Worm (Caenorhabditis elegans): ENCODE results near the gene clec-147.
A peak's percentile ranks its signal among the peaks of the same experiment; 100 is the strongest.

The clec-147 gene

ce11 chrII:14496809-14497208 lies 40.8 kb downstream of the clec-147 start (continued):
- TF ChIP-seq ceh-88 (GFP tag; IDR thresholded peaks at IDR 0.05) (peak; percentile 54), ztf-11 (tag; optimal IDR thresholded peaks at IDR 0.05) (peak in 1 of 2 experiments; percentile 66), nhr-77 (tag; optimal IDR thresholded peaks at IDR 0.05) (peak; percentile 97), tlp-1 (tag; optimal IDR thresholded peaks at IDR 0.05) (no peak), zip-4 (GFP tag; optimal IDR thresholded peaks at IDR 0.05) (peak; percentile 30), nhr-12 (tag; optimal IDR thresholded peaks at IDR 0.05) (no peak), efl-3 (GFP tag; optimal IDR thresholded peaks at IDR 0.05) (no peak), nhr-85 (tag) (peak; percentile 94), nhr-11 (tag; optimal IDR thresholded peaks at IDR 0.05) (peak; percentile 30), nhr-237 (tag; optimal IDR thresholded peaks at IDR 0.05) (peak; percentile 3), ets-5 (GFP tag; IDR thresholded peaks at IDR 0.05) (no peak), alr-1 (tag; optimal IDR thresholded peaks at IDR 0.05; ENCODE audit: borderline replicate concordance) (no peak), hlh-17 (GFP tag; optimal IDR thresholded peaks at IDR 0.05; ENCODE audit: borderline replicate concordance) (no peak), ceh-90 (tag; optimal IDR thresholded peaks at IDR 0.05) (peak; percentile 53), unc-62 (GFP tag; optimal IDR thresholded peaks at IDR 0.05) (no peak), ztf-4 (tag; optimal IDR thresholded peaks at IDR 0.05) (peak; percentile 18), pax-3 (tag; optimal IDR thresholded peaks at IDR 0.05) (peak; percentile 76), zag-1 (tag; optimal IDR thresholded peaks at IDR 0.05) (no peak), snpc-4 (tag; optimal IDR thresholded peaks at IDR 0.05) (peak; percentile 75), nhr-76 (tag; optimal IDR thresholded peaks at IDR 0.05) (no peak), sox-4 (tag; optimal IDR thresholded peaks at IDR 0.05) (peak; percentile 24), nhr-84 (tag; optimal IDR thresholded peaks at IDR 0.05) (no peak), dpl-1 (GFP tag; optimal IDR thresholded peaks at IDR 0.05) (peak; percentile 30 to 67 (median 58)), hlh-4 (tag; optimal IDR thresholded peaks at IDR 0.05) (no peak), pqm-1 (tag; optimal IDR thresholded peaks at IDR 0.05) (peak; percentile 7), lin-15B (tag; optimal IDR thresholded peaks at IDR 0.05) (no peak), ces-1 (GFP tag; optimal IDR thresholded peaks at IDR 0.05) (no peak), fos-1 (tag; optimal IDR thresholded peaks at IDR 0.05) (peak; percentile 77), unc-86 (tag; optimal IDR thresholded peaks at IDR 0.05) (peak; percentile 33), unc-130 (tag; optimal IDR thresholded peaks at IDR 0.05) (peak; percentile 78), lir-3 (tag; optimal IDR thresholded peaks at IDR 0.05; ENCODE audit: poor library complexity) (peak; percentile 83), Y116A8C.19 (tag; optimal IDR thresholded peaks at IDR 0.05; ENCODE audit: borderline replicate concordance) (no peak)

DNA sequence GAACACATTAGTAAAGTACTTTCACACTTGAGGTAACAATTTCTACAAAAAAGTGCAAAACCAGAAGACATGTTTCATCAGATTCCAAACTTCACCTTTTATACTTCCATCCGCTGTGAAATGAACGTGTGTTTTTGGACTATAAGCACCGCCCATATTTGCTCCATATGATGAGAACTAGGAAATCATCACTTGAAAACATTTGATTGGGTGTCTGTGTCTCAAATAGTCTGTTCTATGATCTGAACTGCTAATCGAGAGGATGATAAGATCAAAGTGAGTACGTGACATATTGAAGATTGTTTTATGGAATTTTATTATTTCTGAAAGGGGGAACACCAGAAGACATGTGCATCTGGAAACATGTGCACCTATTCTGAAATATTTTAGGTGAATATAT lies 42.3 kb downstream of the clec-147 start:
- no peak for TF ChIP-seq aha-1 (tag; optimal IDR thresholded peaks at IDR 0.05)
- TF ChIP-seq pag-3 (tag; optimal IDR thresholded peaks at IDR 0.05; ENCODE audit: borderline replicate concordance, insufficient read depth) = no peak
- TF ChIP-seq nhr-11 (tag; optimal IDR thresholded peaks at IDR 0.05) = no peak
- TF ChIP-seq lin-15B (tag; optimal IDR thresholded peaks at IDR 0.05) = no peak
- no peak for TF ChIP-seq unc-86 (tag; optimal IDR thresholded peaks at IDR 0.05)
- no peak for TF ChIP-seq vab-15 (tag; optimal IDR thresholded peaks at IDR 0.05)
- TF ChIP-seq unc-130 (tag; optimal IDR thresholded peaks at IDR 0.05) = no peak
- TF ChIP-seq alr-1 (tag; optimal IDR thresholded peaks at IDR 0.05; ENCODE audit: borderline replicate concordance) = no peak
- peak; percentile 45 for TF ChIP-seq nhr-20 (tag; optimal IDR thresholded peaks at IDR 0.05)
- no peak for TF ChIP-seq mdl-1 (tag; optimal IDR thresholded peaks at IDR 0.05)
- no peak for TF ChIP-seq hpl-2 (GFP tag; optimal IDR thresholded peaks at IDR 0.05)
- no peak for TF ChIP-seq zag-1 (tag; optimal IDR thresholded peaks at IDR 0.05)
- no peak for TF ChIP-seq nhr-28 (tag; optimal IDR thresholded peaks at IDR 0.05)
- peak; percentile 34 for TF ChIP-seq lin-14 (GFP tag; optimal IDR thresholded peaks at IDR 0.05)
- no peak for TF ChIP-seq F16B12.6 (tag; optimal IDR thresholded peaks at IDR 0.05)
- TF ChIP-seq mab-9 (GFP tag; IDR thresholded peaks at IDR 0.05) = no peak
- peak in 4 of 6 experiments; percentile 22 to 47 (median 31) for TF ChIP-seq elt-3 (tag; optimal IDR thresholded peaks at IDR 0.05)
- TF ChIP-seq efl-1 (optimal IDR thresholded peaks at IDR 0.05) = no peak
- TF ChIP-seq efl-1 (GFP tag; optimal IDR thresholded peaks at IDR 0.05 in 1 of 2) = peak in 1 of 2 experiments; percentile 27
- no peak for TF ChIP-seq grh-1 (GFP tag; IDR thresholded peaks at IDR 0.05)
- TF ChIP-seq C16A3.4 (tag; optimal IDR thresholded peaks at IDR 0.05) = no peak
- no peak for TF ChIP-seq nhr-12 (tag; optimal IDR thresholded peaks at IDR 0.05)
- no peak for TF ChIP-seq jun-1 (tag; optimal IDR thresholded peaks at IDR 0.05)
- no peak for TF ChIP-seq ztf-11 (tag; optimal IDR thresholded peaks at IDR 0.05)
- TF ChIP-seq nhr-47 (tag; optimal IDR thresholded peaks at IDR 0.05) = no peak
- TF ChIP-seq ceh-63 (GFP tag; optimal IDR thresholded peaks at IDR 0.05) = no peak
- no peak for TF ChIP-seq rnt-1 (tag; optimal IDR thresholded peaks at IDR 0.05)
- peak; percentile 39 for TF ChIP-seq blmp-1 (tag; optimal IDR thresholded peaks at IDR 0.05)
- TF ChIP-seq pax-3 (tag; optimal IDR thresholded peaks at IDR 0.05) = no peak
- TF ChIP-seq dpl-1 (GFP tag; optimal IDR thresholded peaks at IDR 0.05) = no peak

All from whole organism, L1 larva.